Worm (Caenorhabditis elegans) whole organism, L4 larva: ENCODE measurements around the gene R07H5.9.

Source experiments
- F10B5.3 ChIP-seq: sonication (generic microtip); optimal IDR thresholded peaks from 2 replicates; lab custom pipeline; 2016; ENCODE audit warnings: mild to moderate bottlenecking, missing genetic modification characterization, missing compliant biosample characterization
- aly-2 ChIP-seq: sonication (generic microtip); optimal IDR thresholded peaks from 2 replicates; lab custom pipeline; 2018; ENCODE audit warnings: missing biosample characterization, missing genetic modification characterization
- jun-1 ChIP-seq: fragments of 150-350 bp; optimal IDR thresholded peaks from 2 replicates; lab custom pipeline; 2014; ENCODE audit warnings: missing biosample characterization, missing genetic modification reagents, missing genetic modification characterization
- nhr-6 ChIP-seq: fragments of 150-350 bp; optimal IDR thresholded peaks from 2 replicates; lab custom pipeline; 2014; ENCODE audit warnings: missing biosample characterization, missing genetic modification characterization

DNA sequence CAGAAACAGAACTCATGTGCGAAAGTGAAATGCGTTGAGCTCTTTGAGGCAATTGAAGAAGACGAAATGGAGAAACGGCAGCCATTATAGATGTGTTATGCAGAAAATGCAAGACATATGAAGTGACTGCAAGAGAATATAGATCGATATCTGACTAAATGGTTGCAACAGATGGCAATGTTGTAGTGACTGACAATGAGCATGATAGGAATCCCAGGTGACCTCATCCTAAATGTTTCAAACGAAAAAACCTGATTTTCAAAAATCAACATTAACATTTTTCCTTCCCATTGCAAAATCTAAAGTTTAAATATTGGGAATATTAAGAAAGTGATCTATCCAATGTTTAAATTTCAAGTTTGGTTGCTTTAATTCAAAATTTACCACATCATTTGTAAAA is 46.6 kb upstream of the R07H5.9 start, which contains the start of gene C08F8.15:
- TF ChIP-seq F10B5.3 (no peak), nhr-6 (tag; lab: Kevin White, UChicago) (no peak), jun-1 (tag; lab: Kevin White, UChicago) (no peak), aly-2 (no peak)
